Worm (Caenorhabditis elegans) whole organism, L4 larva: ENCODE results near the gene srxa-10.

Experiments
- R02D3.7 ChIP-seq: fragments of 150-350 bp; sonication (generic microtip); optimal IDR thresholded peaks from 3 replicates; lab custom pipeline; 2014; ENCODE audit warnings: missing biosample characterization, missing genetic modification characterization
- T26A8.4 ChIP-seq: fragments of 200-800 bp; sonication (Bioruptor generic); IDR thresholded peaks from 2 replicates; pipeline ENCODE4 v1.3.6; 2022; ENCODE audit warnings: missing genetic modification characterization, missing compliant biosample characterization
- dmd-8 ChIP-seq: fragments of 200-800 bp; sonication (Bioruptor generic); IDR thresholded peaks from 2 replicates; pipeline ENCODE4 v1.3.6; 2022; ENCODE audit warnings: missing genetic modification characterization, missing compliant biosample characterization
- hmg-1.1 ChIP-seq: fragments of 200-800 bp; sonication (Bioruptor generic); IDR thresholded peaks from 2 replicates; pipeline ENCODE4 v1.3.6; 2022; ENCODE audit warnings: missing genetic modification reagents, missing genetic modification characterization, missing compliant biosample characterization
- lin-1 ChIP-seq: fragments of 200-800 bp; sonication (Bioruptor generic); IDR thresholded peaks from 2 replicates; pipeline ENCODE4 v1.3.6; 2022; ENCODE audit warnings: missing genetic modification reagents, missing genetic modification characterization, missing compliant biosample characterization
- ztf-7 ChIP-seq: fragments of 150-350 bp; optimal IDR thresholded peaks from 2 replicates; lab custom pipeline; 2014; ENCODE audit warnings: missing biosample characterization, missing genetic modification characterization

ce11 chrIII:9817894-9818293, 21.5 kb upstream of the srxa-10 start:
- TF ChIP-seq dmd-8 (GFP tag; lab: Robert Waterston, UW) = no peak
- TF ChIP-seq lin-1 (GFP tag; lab: Robert Waterston, UW) = no peak
- TF ChIP-seq hmg-1.1 (GFP tag; lab: Robert Waterston, UW) = no peak
- TF ChIP-seq T26A8.4 (GFP tag; lab: Robert Waterston, UW) = no peak
- TF ChIP-seq R02D3.7 (tag; lab: Kevin White, UChicago) = no peak
- TF ChIP-seq ztf-7 (tag; lab: Kevin White, UChicago) = no peak
